Fruit fly (Drosophila melanogaster) whole organism, larva: ENCODE measurements around the gene CG7408.
"Not testable (repeated sequence)": the region's sequence is repeated elsewhere in the genome, so short reads cannot be mapped to it uniquely, and the experiment has no call there.

Source experiments
- noc ChIP-seq: fragments of 200-800 bp; sonication (Bioruptor generic); optimal IDR thresholded peaks from 3 replicates; lab custom pipeline; 2019; ENCODE audit warnings: missing biosample characterization, mild to moderate bottlenecking, missing genetic modification characterization, moderate library complexity

CG7408 gene

dm6 chr3L:17878781-17879360 lies at the start of gene CG7408:
CG7408 (plus strand) TSS chr3L:17879096.
- no peak for TF ChIP-seq noc

- no peak for TF ChIP-seq noc
Observed at dm6 chr3L:17833525-17833924, 45.4 kb upstream of the CG7408 start, which contains the start of gene CG32188. CG32188 (minus strand) TSS chr3L:17833625.

dm6 chr3L:17835074-17835473 lies 43.8 kb upstream of the CG7408 start, which contains the start of gene CG32189:
CG32189 (minus strand) TSS chr3L:17835174.
- no peak for TF ChIP-seq noc

dm6 chr3L:17841085-17841606 lies 37.8 kb upstream of the CG7408 start, which contains the start of gene CG5577:
CG5577 (minus strand) TSS chr3L:17841427.
- TF ChIP-seq noc = peak; percentile 60

dm6 chr3L:17842892-17843703 lies 35.8 kb upstream of the CG7408 start, which contains the start of gene CG5567:
CG5567 (minus strand) TSS chr3L:17843544.
- no peak for TF ChIP-seq noc

- TF ChIP-seq noc = peak; percentile 68
Observed at dm6 chr3L:17846169-17846981, 32.5 kb upstream of the CG7408 start, which contains the start of the genes MED19 and CG7430. MED19 (minus strand) TSS chr3L:17846501. CG7430 (plus strand) TSS chr3L:17846916.

- no peak for TF ChIP-seq noc
Observed at dm6 chr3L:17846982-17847355, 31.9 kb upstream of the CG7408 start.

- no peak for TF ChIP-seq noc
Observed at dm6 chr3L:17849517-17849916, 29.4 kb upstream of the CG7408 start, which contains the start of gene TrpRS-m. TrpRS-m (plus strand) TSS chr3L:17849727.

dm6 chr3L:17856655-17857479 lies 22.0 kb upstream of the CG7408 start, which contains the start of gene CG5535:
CG5535 (minus strand) TSS chr3L:17856794.
- TF ChIP-seq noc = peak; percentile 94

- TF ChIP-seq noc = not testable (repeated sequence)
Observed at dm6 chr3L:17858174-17858573, 20.7 kb upstream of the CG7408 start, which contains the start of gene CG34002. CG34002 (plus strand) TSS chr3L:17858474.

- no peak for TF ChIP-seq noc
Observed at dm6 chr3L:17884276-17884675, 5.4 kb downstream of the CG7408 start, which contains the start of gene CG5506. CG5506 (minus strand) TSS chr3L:17884376.

- TF ChIP-seq noc = no peak
Observed at dm6 chr3L:17886545-17886944, 7.6 kb downstream of the CG7408 start, which contains the start of gene CG16775. CG16775 (minus strand) TSS chr3L:17886645.

- no peak for TF ChIP-seq noc
Observed at dm6 chr3L:17887393-17887792, 8.5 kb downstream of the CG7408 start, which contains the start of gene CG7402. CG7402 (plus strand) TSS chr3L:17887705.

dm6 chr3L:17893660-17894059 lies 14.8 kb downstream of the CG7408 start:
- no peak for TF ChIP-seq noc

dm6 chr3L:17895815-17896275 lies 16.9 kb downstream of the CG7408 start, which contains the start of gene Tsp74F:
Tsp74F (minus strand) TSS chr3L:17895862.
- TF ChIP-seq noc = no peak
